Fruit fly (Drosophila melanogaster): ENCODE results near the gene CG15167.
A peak's percentile ranks its signal among the peaks of the same experiment; 100 is the strongest.

CG15167 gene

dm6 chr2L:18695404-18695804 lies 44.8 kb upstream of the CG15167 start, which contains the start of the genes CG10383 and CG10338 (continued):
- no peak for TF ChIP-seq CG6791 (GFP tag; IDR thresholded peaks at IDR 0.05; ENCODE audit: partially characterized antibody)
- TF ChIP-seq CG2199 (GFP tag; IDR thresholded peaks at IDR 0.05): peak; percentile 80; the same call in 2 of the 3 replicates
- peak; percentile 93 for TF ChIP-seq Gug (GFP tag; IDR thresholded peaks at IDR 0.05)
- peak; percentile 97 for TF ChIP-seq Sin3A (optimal IDR thresholded peaks at IDR 0.05)
- peak; percentile 81 for TF ChIP-seq CG13775 (GFP tag; optimal IDR thresholded peaks at IDR 0.05)
- TF ChIP-seq slp2 (GFP tag; optimal IDR thresholded peaks at IDR 0.05): peak; percentile 85
- peak; percentile 66 for TF ChIP-seq CG4820 (GFP tag; optimal IDR thresholded peaks at IDR 0.05)
- peak; percentile 93 for TF ChIP-seq CG11456 (GFP tag; IDR thresholded peaks at IDR 0.05)
- peak; percentile 73 for TF ChIP-seq CG5953 (GFP tag; IDR thresholded peaks at IDR 0.05)
- peak; percentile 88 for TF ChIP-seq CG14014 (GFP tag; IDR thresholded peaks at IDR 0.05)
- peak; percentile 68 for TF ChIP-seq CG13894 (tag; optimal IDR thresholded peaks at IDR 0.05)
- peak; percentile 83 for TF ChIP-seq CG2712 (tag; optimal IDR thresholded peaks at IDR 0.05)
- TF ChIP-seq tup (GFP tag; optimal IDR thresholded peaks at IDR 0.05): peak; percentile 73
- peak; percentile 79 for TF ChIP-seq CG2678 (tag; optimal IDR thresholded peaks at IDR 0.05)
- TF ChIP-seq Mad (GFP tag; optimal IDR thresholded peaks at IDR 0.05): peak; percentile 79
- no peak for TF ChIP-seq Trl (optimal IDR thresholded peaks at IDR 0.05)
- peak; percentile 94 for TF ChIP-seq Trl (GFP tag; optimal IDR thresholded peaks at IDR 0.05)
- TF ChIP-seq aop (GFP tag; IDR thresholded peaks at IDR 0.05): peak; percentile 69; the same call in 1 of the 2 replicates
- TF ChIP-seq fu2 (GFP tag; optimal IDR thresholded peaks at IDR 0.05): peak; percentile 83
- TF ChIP-seq CG9876 (GFP tag; optimal IDR thresholded peaks at IDR 0.05): peak; percentile 86
- peak; percentile 75 for TF ChIP-seq jing (GFP tag; optimal IDR thresholded peaks at IDR 0.05)
- TF ChIP-seq Scr (GFP tag; IDR thresholded peaks at IDR 0.05; ENCODE audit: partially characterized antibody): peak; percentile 23; the same call in 1 of the 2 replicates
- TF ChIP-seq eve (GFP tag; optimal IDR thresholded peaks at IDR 0.05): no peak
- peak; percentile 61 for TF ChIP-seq CrebB (tag; optimal IDR thresholded peaks at IDR 0.05)
- no peak for TF ChIP-seq usp (GFP tag; optimal IDR thresholded peaks at IDR 0.05)
- TF ChIP-seq CG7987 (GFP tag; optimal IDR thresholded peaks at IDR 0.05): peak; percentile 41
- TF ChIP-seq CG3281 (GFP tag; optimal IDR thresholded peaks at IDR 0.05): peak; percentile 82
- TF ChIP-seq CG17612 (GFP tag; IDR thresholded peaks at IDR 0.05): peak; percentile 75
- TF ChIP-seq CG10366 (GFP tag; IDR thresholded peaks at IDR 0.05): peak; percentile 89
- TF ChIP-seq TFAM (GFP tag; optimal IDR thresholded peaks at IDR 0.05): no peak
- no peak for TF ChIP-seq CG7745 (tag; optimal IDR thresholded peaks at IDR 0.05)
- peak; percentile 71 for TF ChIP-seq ssp (GFP tag; IDR thresholded peaks at IDR 0.05)
- TF ChIP-seq trh (GFP tag; optimal IDR thresholded peaks at IDR 0.05): peak; percentile 61
- peak; percentile 56 for TF ChIP-seq CG6854 (GFP tag; optimal IDR thresholded peaks at IDR 0.05)
- no peak for TF ChIP-seq pfk (GFP tag; optimal IDR thresholded peaks at IDR 0.05)
- TF ChIP-seq pzg (GFP tag; optimal IDR thresholded peaks at IDR 0.05): peak; percentile 90
- no peak for TF ChIP-seq CG16813 (GFP tag; IDR thresholded peaks at IDR 0.05; ENCODE audit: partially characterized antibody)
- TF ChIP-seq br (optimal IDR thresholded peaks at IDR 0.05): no peak
- no peak for TF ChIP-seq pita (GFP tag; optimal IDR thresholded peaks at IDR 0.05)
- TF ChIP-seq Ets65A (GFP tag): peak; percentile 99
- peak; percentile 84 for TF ChIP-seq Taf1 (GFP tag; IDR thresholded peaks at IDR 0.05)
- peak; percentile 79 for TF ChIP-seq bowl (GFP tag; IDR thresholded peaks at IDR 0.05)
- TF ChIP-seq CG17912 (GFP tag; optimal IDR thresholded peaks at IDR 0.05): no peak
- peak; percentile 64 for TF ChIP-seq stwl (tag; optimal IDR thresholded peaks at IDR 0.05)
- TF ChIP-seq Hsf (GFP tag; optimal IDR thresholded peaks at IDR 0.05): peak; percentile 90
- TF ChIP-seq CG8388 (GFP tag; optimal IDR thresholded peaks at IDR 0.05): peak; percentile 71
- TF ChIP-seq Deaf1 (tag; optimal IDR thresholded peaks at IDR 0.05): peak; percentile 41
- peak; percentile 89 for TF ChIP-seq chm (GFP tag; IDR thresholded peaks at IDR 0.05)
- peak; percentile 92 for TF ChIP-seq CG12155 (GFP tag; optimal IDR thresholded peaks at IDR 0.05)
- TF ChIP-seq CG31224 (GFP tag; IDR thresholded peaks at IDR 0.05): peak; percentile 76
- no peak for TF ChIP-seq sc (optimal IDR thresholded peaks at IDR 0.05)
- TF ChIP-seq sc (GFP tag; optimal IDR thresholded peaks at IDR 0.05): peak; percentile 33
- TF ChIP-seq esg (GFP tag; conservative IDR thresholded peaks at IDR 0.05): peak; percentile 87
